Fruit fly (Drosophila melanogaster) whole organism, wandering third instar larva: ENCODE data around the gene Sgf11.
A peak's percentile ranks its signal among the peaks of the same experiment; 100 is the strongest.

Experiments
- Vsx2 ChIP-seq: fragments of 200-300, 225-300 bp; sonication (Bioruptor generic); optimal IDR thresholded peaks from 2 replicates; lab custom pipeline; 2018; ENCODE audit warnings: missing biosample characterization, missing genetic modification characterization; ENCODE audit not compliant: partially characterized antibody
- dl ChIP-seq, 2 experiments: fragments of 175-275, 200-275 bp in 1 of 2; fragments of 200-275 bp in 1 of 2; sonication (Bioruptor generic); optimal IDR thresholded peaks; lab custom pipeline; 2018; ENCODE audit warnings: mild to moderate bottlenecking in 2 of 2, missing biosample characterization in 2 of 2, missing genetic modification characterization in 2 of 2, moderate library complexity in 2 of 2; ENCODE audit not compliant: partially characterized antibody in 2 of 2, insufficient read depth in 1 of 2
- dsf ChIP-seq: sonication (Bioruptor generic); optimal IDR thresholded peaks from 2 replicates; lab custom pipeline; 2016; ENCODE audit warnings: missing biosample characterization, missing genetic modification characterization, borderline replicate concordance
- ey ChIP-seq: fragments of 200-800 bp; sonication (Bioruptor generic); optimal IDR thresholded peaks from 2 replicates; lab custom pipeline; 2016; ENCODE audit warnings: missing biosample characterization, missing genetic modification characterization
- pan ChIP-seq: fragments of >200 bp; optimal IDR thresholded peaks from 2 replicates; lab custom pipeline; 2017
- tai ChIP-seq: sonication (Bioruptor generic); optimal IDR thresholded peaks from 2 replicates; lab custom pipeline; 2016; ENCODE audit warnings: missing biosample characterization, missing genetic modification characterization

- TF ChIP-seq ey (GFP tag; lab: Kevin White, UChicago) (no peak), Vsx2 (GFP tag; lab: Kevin White, UChicago) (no peak), dl (GFP tag; optimal IDR thresholded peaks at IDR 0.05; lab: Kevin White, UChicago; ENCODE audit: insufficient read depth in 1 of 2, partially characterized antibody in 2 of 2) (peak in 1 of 2 experiments; percentile 50), dsf (GFP tag; lab: Kevin White, UChicago) (no peak), tai (GFP tag; lab: Kevin White, UChicago) (no peak), pan (no peak)
These were observed 2.2 kb upstream of the Sgf11 start, which contains the start of gene Chmp1 for dm6 chr3L:18683846-18684245.
